Fruit fly (Drosophila melanogaster) S2 (cell line): Measurements from ENCODE around the gene Atg6.
A peak's percentile ranks its signal among the peaks of the same experiment; 100 is the strongest.

Source experiments
- CG8478 ChIP-seq: fragments of >200 bp; optimal IDR thresholded peaks from 2 replicates; lab custom pipeline; 2018
- CTCF ChIP-seq, 2 experiments: fragments of >200 bp; optimal IDR thresholded peaks; 2 replicates each; lab custom pipeline; 2018

The Atg6 gene

DNA sequence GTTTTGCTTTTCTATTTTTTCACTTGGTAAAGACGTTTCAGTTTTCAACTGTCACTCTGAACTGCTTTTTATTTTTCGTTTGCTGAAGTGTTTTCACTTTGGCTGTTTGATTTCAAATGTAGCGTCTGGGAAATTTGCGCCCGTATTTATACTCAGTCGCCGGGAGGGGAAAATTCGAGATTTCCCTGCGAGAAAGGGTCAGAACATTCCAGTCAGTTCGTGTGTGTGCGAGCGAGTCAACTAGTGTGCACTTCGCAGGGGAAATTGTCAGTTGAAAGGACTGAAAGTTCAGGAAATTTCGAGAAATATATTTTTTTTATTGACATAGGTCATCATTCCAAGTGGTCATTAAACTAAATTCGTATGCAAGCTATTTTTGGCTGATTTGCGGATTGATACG is 6.6 kb upstream of the Atg6 start, which contains the start of gene Hsp68:
Gene Hsp68, minus strand, starts transcription at position 123 of the 400 bp plus-strand sequence.
- TF ChIP-seq CTCF (optimal IDR thresholded peaks at IDR 0.05; lab: Kevin White, UChicago) (no peak), CG8478 (lab: Kevin White, UChicago) (no peak)

dm6 chr3R:24054227-24054626 is 3.6 kb upstream of the Atg6 start, which contains the start of gene CG6000:
Gene CG6000 (plus strand): TSS chr3R:24054391.
- TF ChIP-seq CTCF (optimal IDR thresholded peaks at IDR 0.05; lab: Kevin White, UChicago) (no peak), CG8478 (lab: Kevin White, UChicago) (no peak)

DNA sequence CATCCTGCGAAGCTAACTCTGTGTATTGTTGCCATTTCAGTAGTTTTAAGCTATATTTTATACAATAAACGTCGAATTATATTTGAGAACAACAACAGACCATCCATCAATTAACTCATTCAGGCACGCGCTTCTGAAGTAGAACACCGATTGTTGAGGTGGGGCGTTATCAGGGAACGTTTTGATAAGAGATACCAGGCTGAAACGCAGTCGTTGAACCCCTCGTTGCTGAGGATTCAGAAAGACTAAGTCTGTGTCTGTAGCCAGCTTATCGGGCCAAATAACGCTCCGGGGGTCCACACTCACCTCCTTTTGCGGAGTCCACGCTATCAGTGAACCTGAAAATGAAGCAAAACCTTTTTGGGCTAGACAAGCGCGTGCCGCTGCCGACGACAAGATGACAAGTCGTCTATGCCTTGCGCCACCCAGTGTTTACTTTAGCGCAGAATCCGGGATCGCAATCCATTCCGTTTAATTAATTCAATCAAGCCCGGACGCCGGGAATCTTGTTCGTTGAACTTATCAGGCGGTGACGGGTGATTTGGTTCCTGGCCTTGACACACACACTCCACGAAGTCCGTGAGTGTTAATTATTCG is 3.0 kb upstream of the Atg6 start:
- TF ChIP-seq CTCF (optimal IDR thresholded peaks at IDR 0.05; lab: Kevin White, UChicago) = no peak
- no peak for TF ChIP-seq CG8478 (lab: Kevin White, UChicago)

dm6 chr3R:24051459-24052165 is 1.0 kb upstream of the Atg6 start:
- TF ChIP-seq CG8478 (lab: Kevin White, UChicago) = no peak
- no peak for TF ChIP-seq CTCF (optimal IDR thresholded peaks at IDR 0.05; lab: Kevin White, UChicago)

DNA sequence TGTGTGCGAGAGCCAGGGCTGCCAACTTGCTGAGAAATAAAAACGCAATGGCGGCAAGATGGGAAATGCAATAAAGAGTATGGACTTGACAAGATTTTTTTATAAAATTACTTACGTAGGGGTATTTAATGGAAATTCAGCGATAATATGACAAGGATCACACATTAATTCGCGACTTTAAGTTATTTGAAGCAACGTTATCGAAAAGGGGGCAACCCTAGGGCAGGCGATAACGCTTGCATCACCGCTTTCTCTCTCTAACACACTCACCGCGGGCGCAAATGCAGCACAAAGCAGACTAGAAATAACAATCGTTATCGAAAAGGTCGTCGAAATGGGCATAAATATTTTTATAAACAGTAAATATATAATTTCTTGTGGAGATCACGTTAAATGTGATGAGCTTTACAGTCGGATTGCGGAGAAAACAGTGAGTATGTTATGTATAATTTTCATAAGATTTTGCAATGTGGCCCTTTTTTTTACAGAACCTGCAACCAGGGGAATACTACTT is 2.5 kb downstream of the Atg6 start, which contains the start of gene Rox8:
Gene Rox8, minus strand, starts transcription at position 268 of the 514 bp plus-strand sequence.
- no peak for TF ChIP-seq CTCF (optimal IDR thresholded peaks at IDR 0.05; lab: Kevin White, UChicago)
- TF ChIP-seq CG8478 (lab: Kevin White, UChicago) = no peak

dm6 chr3R:24047226-24047976 is 3.2 kb downstream of the Atg6 start, which contains the start of gene CG5986:
Gene CG5986 (plus strand): TSS chr3R:24047790.
- TF ChIP-seq CG8478 (lab: Kevin White, UChicago) (no peak), CTCF (optimal IDR thresholded peaks at IDR 0.05; lab: Kevin White, UChicago) (no peak)

- TF ChIP-seq CTCF (optimal IDR thresholded peaks at IDR 0.05; lab: Kevin White, UChicago) (no peak), CG8478 (lab: Kevin White, UChicago) (no peak)
These were observed 3.9 kb downstream of the Atg6 start for dm6 chr3R:24046580-24047225.

dm6 chr3R:24038736-24039556 is 11.6 kb downstream of the Atg6 start, which contains the start of gene Miro:
Gene Miro (minus strand): TSS chr3R:24038847.
- TF ChIP-seq CG8478 (lab: Kevin White, UChicago) (no peak), CTCF (optimal IDR thresholded peaks at IDR 0.05; lab: Kevin White, UChicago) (no peak)

DNA sequence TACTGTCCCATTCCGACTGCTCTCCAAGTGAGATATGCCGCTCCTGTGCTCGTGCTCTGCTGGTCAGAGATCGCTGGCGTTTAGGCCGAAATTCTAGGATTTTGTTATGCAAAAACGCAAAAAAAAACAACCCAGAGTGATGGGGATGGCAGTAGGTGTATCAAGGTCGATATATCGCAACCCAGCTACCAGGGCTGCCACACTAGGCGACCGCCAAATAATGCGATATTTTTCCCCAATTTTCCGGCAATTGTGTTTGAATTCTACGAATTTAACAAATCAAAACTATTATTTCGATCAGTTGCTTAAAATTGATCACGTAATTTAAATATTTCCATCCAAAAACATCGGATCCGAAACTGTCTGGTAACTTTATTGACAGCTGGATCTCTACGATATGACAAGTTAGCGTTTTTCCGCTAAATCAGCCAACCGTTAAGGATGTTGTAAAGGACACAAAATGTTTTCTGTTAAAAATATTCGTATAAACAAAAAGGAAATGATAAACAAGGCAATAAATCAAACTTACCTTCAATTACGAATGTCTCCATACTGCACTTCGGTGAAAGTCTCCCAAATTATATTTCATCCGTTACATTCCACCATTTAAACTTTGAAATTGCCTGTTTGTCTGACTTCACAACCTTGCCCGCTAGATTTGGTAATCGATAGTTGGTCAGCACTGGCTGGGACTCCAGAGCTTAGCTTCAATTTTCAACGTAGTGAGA is 12.9 kb downstream of the Atg6 start, which contains the start of gene spas:
Gene spas, plus strand, starts transcription at position 678 of the 728 bp plus-strand sequence.
- TF ChIP-seq CTCF (optimal IDR thresholded peaks at IDR 0.05; lab: Kevin White, UChicago) = no peak
- TF ChIP-seq CG8478 (lab: Kevin White, UChicago) = no peak

dm6 chr3R:24031825-24032523 is 18.6 kb downstream of the Atg6 start, which contains the start of the genes KrT95D and Mettl3:
Gene KrT95D (minus strand): TSS chr3R:24031827.
Gene Mettl3 (plus strand): TSS chr3R:24032157.
- TF ChIP-seq CTCF (optimal IDR thresholded peaks at IDR 0.05; lab: Kevin White, UChicago) (peak in 1 of 2 experiments; percentile 7), CG8478 (lab: Kevin White, UChicago) (no peak)

DNA sequence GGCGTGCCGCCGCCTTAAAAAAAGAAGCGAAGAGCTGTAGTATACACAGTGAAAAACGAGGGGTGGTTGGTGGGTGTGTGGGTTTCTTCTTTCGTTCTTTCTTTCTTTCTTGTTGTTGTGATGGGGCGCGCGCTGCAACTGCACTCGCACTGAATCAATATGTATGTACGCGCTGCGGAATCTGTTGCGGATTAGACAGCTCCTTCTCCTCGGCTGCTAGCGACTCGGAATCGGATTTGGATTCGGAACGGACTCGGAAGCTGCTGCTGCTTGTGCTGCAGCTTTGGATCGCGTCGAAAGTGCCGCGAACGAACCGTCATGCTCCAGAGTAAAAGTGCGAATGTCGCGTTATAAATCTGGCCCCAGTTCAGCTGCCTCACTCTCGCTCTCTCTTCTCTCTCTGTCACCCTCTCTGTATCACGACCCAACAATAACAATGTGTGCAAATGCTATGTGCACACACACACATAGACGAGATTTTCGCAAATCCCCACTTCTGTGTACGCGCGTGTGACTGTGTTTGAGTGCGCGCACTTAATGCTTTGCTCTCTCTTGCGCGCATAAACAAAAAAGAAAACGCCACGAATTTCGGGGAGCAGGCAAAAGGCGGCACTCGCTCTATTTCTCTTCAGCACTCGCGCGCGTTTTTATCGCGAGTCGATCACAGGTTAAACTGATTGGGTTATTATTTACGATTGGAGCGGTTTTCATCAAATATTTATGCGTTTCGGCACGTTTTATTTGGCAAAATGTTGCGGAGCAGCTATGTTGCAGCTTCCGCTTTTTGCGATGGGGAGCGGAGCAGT is 19.4 kb downstream of the Atg6 start:
- peak in 1 of 2 experiments; percentile 40 for TF ChIP-seq CTCF (optimal IDR thresholded peaks at IDR 0.05; lab: Kevin White, UChicago)
- TF ChIP-seq CG8478 (lab: Kevin White, UChicago) = no peak
